Worm (Caenorhabditis elegans): Measurements from ENCODE around the gene srx-78.

srx-78 gene

ce11 chrV:15074907-15075306 is 19.9 kb upstream of the srx-78 start:
- no peak for TF ChIP-seq ceh-83 (GFP tag; optimal IDR thresholded peaks at IDR 0.05)
- TF ChIP-seq ces-1 (GFP tag; optimal IDR thresholded peaks at IDR 0.05), result peak; percentile 60

ce11 chrV:15078560-15078959 is 16.3 kb upstream of the srx-78 start:
- TF ChIP-seq unc-62 (GFP tag; optimal IDR thresholded peaks at IDR 0.05) (peak; percentile 82), bed-3 (GFP tag; optimal IDR thresholded peaks at IDR 0.05) (no peak), pha-4 (tag; optimal IDR thresholded peaks at IDR 0.05) (no peak), nhr-12 (tag; optimal IDR thresholded peaks at IDR 0.05) (no peak), ces-1 (GFP tag; optimal IDR thresholded peaks at IDR 0.05) (no peak), unc-120 (tag; optimal IDR thresholded peaks at IDR 0.05; ENCODE audit: poor library complexity, severe bottlenecking) (peak; percentile 19), elt-3 (tag; optimal IDR thresholded peaks at IDR 0.05) (no peak), ham-2 (GFP tag; optimal IDR thresholded peaks at IDR 0.05) (no peak), ztf-11 (tag; optimal IDR thresholded peaks at IDR 0.05) (no peak), unc-39 (tag; optimal IDR thresholded peaks at IDR 0.05) (no peak), sptf-1 (tag; optimal IDR thresholded peaks at IDR 0.05) (no peak), mab-5 (tag; optimal IDR thresholded peaks at IDR 0.05) (peak; percentile 16)

- TF ChIP-seq drap-1 (GFP tag; optimal IDR thresholded peaks at IDR 0.05), result peak; percentile 37
- peak; percentile 8 for TF ChIP-seq ces-1 (GFP tag; optimal IDR thresholded peaks at IDR 0.05)
- no peak for TF ChIP-seq unc-39 (tag; optimal IDR thresholded peaks at IDR 0.05)
- TF ChIP-seq lsy-2 (tag; optimal IDR thresholded peaks at IDR 0.05), result peak; percentile 41
- TF ChIP-seq flh-1 (GFP tag; optimal IDR thresholded peaks at IDR 0.05), result no peak
- TF ChIP-seq cnd-1 (tag; optimal IDR thresholded peaks at IDR 0.05), result peak; percentile 3
Measured at ce11 chrV:15082291-15082690, 12.6 kb upstream of the srx-78 start, which contains the start of the genes C01G10.10 and C01G10.9. C01G10.10 (minus strand) TSS chrV:15082441. C01G10.9 (plus strand) TSS chrV:15082530.

- no peak for TF ChIP-seq nhr-76 (tag; optimal IDR thresholded peaks at IDR 0.05)
- no peak for TF ChIP-seq flh-1 (GFP tag; optimal IDR thresholded peaks at IDR 0.05)
- TF ChIP-seq sptf-1 (tag; optimal IDR thresholded peaks at IDR 0.05), result no peak
- TF ChIP-seq unc-62 (GFP tag; optimal IDR thresholded peaks at IDR 0.05), result no peak
- no peak for TF ChIP-seq lin-32 (GFP tag; optimal IDR thresholded peaks at IDR 0.05)
- TF ChIP-seq pha-4 (tag; optimal IDR thresholded peaks at IDR 0.05), result no peak
- no peak for TF ChIP-seq ztf-11 (tag; optimal IDR thresholded peaks at IDR 0.05)
Measured at ce11 chrV:15083659-15084058, 11.2 kb upstream of the srx-78 start.

- TF ChIP-seq mls-2 (tag; optimal IDR thresholded peaks at IDR 0.05), result peak; percentile 39
- peak; percentile 44 for TF ChIP-seq M03D4.4 (tag; optimal IDR thresholded peaks at IDR 0.05)
- TF ChIP-seq flh-1 (GFP tag; optimal IDR thresholded peaks at IDR 0.05), result no peak
- TF ChIP-seq unc-62 (GFP tag; optimal IDR thresholded peaks at IDR 0.05), result no peak
- peak; percentile 73 for TF ChIP-seq lsy-2 (tag; optimal IDR thresholded peaks at IDR 0.05)
- TF ChIP-seq lin-32 (GFP tag; optimal IDR thresholded peaks at IDR 0.05), result peak; percentile 56
- no peak for TF ChIP-seq unc-39 (tag; optimal IDR thresholded peaks at IDR 0.05)
- TF ChIP-seq ham-2 (GFP tag; optimal IDR thresholded peaks at IDR 0.05), result no peak
- no peak for TF ChIP-seq nhr-2 (tag; optimal IDR thresholded peaks at IDR 0.05)
- peak; percentile 70 for TF ChIP-seq drap-1 (GFP tag; optimal IDR thresholded peaks at IDR 0.05)
- TF ChIP-seq nhr-28 (tag; optimal IDR thresholded peaks at IDR 0.05), result no peak
- TF ChIP-seq mep-1 (tag; optimal IDR thresholded peaks at IDR 0.05), result peak; percentile 87
- peak; percentile 97 for TF ChIP-seq ces-1 (GFP tag; optimal IDR thresholded peaks at IDR 0.05)
- no peak for TF ChIP-seq ztf-11 (tag; optimal IDR thresholded peaks at IDR 0.05)
- no peak for TF ChIP-seq bed-3 (GFP tag; optimal IDR thresholded peaks at IDR 0.05)
- no peak for TF ChIP-seq blmp-1 (tag; optimal IDR thresholded peaks at IDR 0.05)
- no peak for TF ChIP-seq unc-120 (tag; optimal IDR thresholded peaks at IDR 0.05; ENCODE audit: poor library complexity, severe bottlenecking)
- TF ChIP-seq pha-4 (tag; optimal IDR thresholded peaks at IDR 0.05), result peak; percentile 46
- TF ChIP-seq ceh-43 (GFP tag; optimal IDR thresholded peaks at IDR 0.05), result peak; percentile 70
- TF ChIP-seq cnd-1 (tag; optimal IDR thresholded peaks at IDR 0.05), result no peak
- no peak for TF ChIP-seq elt-3 (tag; optimal IDR thresholded peaks at IDR 0.05)
- no peak for TF ChIP-seq nhr-12 (tag; optimal IDR thresholded peaks at IDR 0.05)
- TF ChIP-seq mab-5 (tag; optimal IDR thresholded peaks at IDR 0.05), result peak; percentile 61
- no peak for TF ChIP-seq nhr-76 (tag; optimal IDR thresholded peaks at IDR 0.05)
- TF ChIP-seq lin-13 (tag; optimal IDR thresholded peaks at IDR 0.05), result peak; percentile 44
- TF ChIP-seq hlh-1 (tag; optimal IDR thresholded peaks at IDR 0.05), result peak; percentile 2
- TF ChIP-seq nhr-237 (tag; optimal IDR thresholded peaks at IDR 0.05), result peak; percentile 90
- TF ChIP-seq ceh-83 (GFP tag; optimal IDR thresholded peaks at IDR 0.05), result no peak
- TF ChIP-seq sem-2 (GFP tag; optimal IDR thresholded peaks at IDR 0.05), result no peak
- TF ChIP-seq zip-8 (tag; optimal IDR thresholded peaks at IDR 0.05), result no peak
- TF ChIP-seq sptf-1 (tag; optimal IDR thresholded peaks at IDR 0.05), result peak; percentile 70
- TF ChIP-seq snpc-4 (tag; optimal IDR thresholded peaks at IDR 0.05), result no peak
- no peak for TF ChIP-seq elt-1 (tag; optimal IDR thresholded peaks at IDR 0.05; ENCODE audit: borderline replicate concordance, insufficient read depth)
- peak; percentile 73 for TF ChIP-seq ceh-39 (tag; optimal IDR thresholded peaks at IDR 0.05)
- no peak for TF ChIP-seq tbx-8 (GFP tag; optimal IDR thresholded peaks at IDR 0.05)
Measured at ce11 chrV:15085335-15085800, 9.5 kb upstream of the srx-78 start, which contains the start of the genes ahsa-1 and C01G10.7. ahsa-1 (minus strand) TSS chrV:15085385. C01G10.7 (plus strand) TSS chrV:15085747.
